Fruit fly (Drosophila melanogaster): ENCODE data around the gene CG12105.

CG12105 gene

DNA sequence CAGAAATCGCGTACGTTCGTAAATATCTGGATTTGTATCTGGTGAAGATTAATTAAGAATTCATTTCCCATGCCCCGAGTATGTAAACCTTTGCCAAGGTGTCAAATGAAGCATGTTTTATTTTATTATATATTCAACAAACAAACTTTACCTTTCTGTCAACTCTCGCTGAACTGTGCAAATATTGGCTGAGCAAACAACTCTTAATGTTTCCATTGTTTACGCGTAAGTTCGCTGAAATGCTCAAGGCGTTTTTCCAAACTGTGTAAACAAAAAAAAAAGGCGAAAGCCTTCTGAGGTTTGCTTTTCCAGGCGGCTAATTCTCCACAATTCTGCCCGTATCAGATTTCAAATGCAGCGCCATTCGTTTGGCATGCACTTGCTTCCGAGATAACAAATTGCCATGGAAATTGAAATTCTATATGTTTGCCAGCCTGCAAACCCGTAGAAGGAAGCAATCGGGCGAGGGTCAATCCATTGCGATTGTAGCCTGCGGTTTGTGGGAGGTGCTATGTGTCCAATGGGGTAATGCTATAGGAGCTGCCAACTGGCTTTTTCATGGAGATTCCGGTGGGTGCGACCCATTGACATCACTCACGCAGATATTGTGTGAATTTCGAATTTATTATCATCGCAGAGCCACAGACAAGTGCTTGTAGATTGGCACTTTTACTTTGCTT is 23.8 kb downstream of the CG12105 start (continued):
- TF ChIP-seq CG10321 (GFP tag; IDR thresholded peaks at IDR 0.05): 0 out of 2 replicates have a peak, but pooled peaks have one; percentile 26
- peak; percentile 36; the same call in 1 of the 2 replicates for TF ChIP-seq Taf1 (GFP tag; IDR thresholded peaks at IDR 0.05)
- peak in 1 of 2 experiments; percentile 59 for TF ChIP-seq Hr51 (GFP tag; optimal IDR thresholded peaks at IDR 0.05)
- peak; percentile 96 for TF ChIP-seq CG7987 (GFP tag; optimal IDR thresholded peaks at IDR 0.05)
- TF ChIP-seq Atf3 (GFP tag; optimal IDR thresholded peaks at IDR 0.05): no peak
- peak; percentile 77 for TF ChIP-seq CG17359 (tag; optimal IDR thresholded peaks at IDR 0.05)
- peak; percentile 59 for TF ChIP-seq CG17385 (GFP tag; optimal IDR thresholded peaks at IDR 0.05)
- TF ChIP-seq btn (GFP tag; optimal IDR thresholded peaks at IDR 0.05): no peak
- no peak for TF ChIP-seq slp2 (GFP tag; optimal IDR thresholded peaks at IDR 0.05)
- peak; percentile 57 for TF ChIP-seq grn (GFP tag; optimal IDR thresholded peaks at IDR 0.05)
- no peak for TF ChIP-seq Dfd (GFP tag; optimal IDR thresholded peaks at IDR 0.05)
- no peak for TF ChIP-seq nerfin-2 (GFP tag; IDR thresholded peaks at IDR 0.05; ENCODE audit: partially characterized antibody)
- TF ChIP-seq abd-A (tag; optimal IDR thresholded peaks at IDR 0.05): no peak
- TF ChIP-seq Hr78 (GFP tag; optimal IDR thresholded peaks at IDR 0.05): no peak
- 0 out of 2 replicates have a peak, but pooled peaks have one; percentile 26 for TF ChIP-seq sim (GFP tag; IDR thresholded peaks at IDR 0.05)
- TF ChIP-seq CoRest (tag; optimal IDR thresholded peaks at IDR 0.05): peak; percentile 62
- peak; percentile 35; the same call in 1 of the 2 replicates for TF ChIP-seq E2f2 (GFP tag; IDR thresholded peaks at IDR 0.05)
- TF ChIP-seq hth (optimal IDR thresholded peaks at IDR 0.05): no peak
- peak; percentile 67 for TF ChIP-seq stc (GFP tag; IDR thresholded peaks at IDR 0.05)
- TF ChIP-seq org-1 (GFP tag; optimal IDR thresholded peaks at IDR 0.05): peak; percentile 75
- peak; percentile 82 for TF ChIP-seq Rfx (GFP tag; IDR thresholded peaks at IDR 0.05)
- TF ChIP-seq zen2 (GFP tag; IDR thresholded peaks at IDR 0.05; ENCODE audit: partially characterized antibody): no peak
- 0 out of 2 replicates have a peak, but pooled peaks have one; percentile 50 for TF ChIP-seq CG5953 (GFP tag; IDR thresholded peaks at IDR 0.05)
- TF ChIP-seq vfl (GFP tag; optimal IDR thresholded peaks at IDR 0.05): peak; percentile 14
- TF ChIP-seq CG2202 (tag; optimal IDR thresholded peaks at IDR 0.05): no peak
- peak; percentile 91 for TF ChIP-seq HHEX (GFP tag; optimal IDR thresholded peaks at IDR 0.05)
- no peak for TF ChIP-seq CG16813 (GFP tag; IDR thresholded peaks at IDR 0.05; ENCODE audit: partially characterized antibody)
- TF ChIP-seq z (GFP tag; IDR thresholded peaks at IDR 0.05): 0 out of 3 replicates have a peak, but pooled peaks have one; percentile 34
- TF ChIP-seq CG12391 (tag; optimal IDR thresholded peaks at IDR 0.05): peak; percentile 28
- TF ChIP-seq fd102C (GFP tag; optimal IDR thresholded peaks at IDR 0.05): no peak
- TF ChIP-seq Mad (GFP tag; optimal IDR thresholded peaks at IDR 0.05): no peak
- peak; percentile 38; the same call in 1 of the 2 replicates for TF ChIP-seq CG31441 (GFP tag; IDR thresholded peaks at IDR 0.05)
- no peak for TF ChIP-seq CG13894 (tag; optimal IDR thresholded peaks at IDR 0.05)
- peak; percentile 68 for TF ChIP-seq wdn (GFP tag; IDR thresholded peaks at IDR 0.05)
- peak; percentile 42 for TF ChIP-seq emc (GFP tag; optimal IDR thresholded peaks at IDR 0.05)
- TF ChIP-seq caup (GFP tag; optimal IDR thresholded peaks at IDR 0.05; ENCODE audit: severe bottlenecking): peak; percentile 95
- peak; percentile 88 for TF ChIP-seq CG2678 (tag; optimal IDR thresholded peaks at IDR 0.05)
- TF ChIP-seq pros (GFP tag; optimal IDR thresholded peaks at IDR 0.05): no peak
- no peak for TF ChIP-seq en (GFP tag; optimal IDR thresholded peaks at IDR 0.05)
- no peak for TF ChIP-seq CkIIα-i1 (GFP tag; IDR thresholded peaks at IDR 0.05)
- TF ChIP-seq CG13123 (GFP tag; optimal IDR thresholded peaks at IDR 0.05): peak; percentile 12
- TF ChIP-seq TFAM (GFP tag; optimal IDR thresholded peaks at IDR 0.05): no peak
- peak; percentile 6 for TF ChIP-seq psq (GFP tag; optimal IDR thresholded peaks at IDR 0.05)
- TF ChIP-seq Myb (GFP tag; optimal IDR thresholded peaks at IDR 0.05): no peak
- TF ChIP-seq CG11504 (tag; optimal IDR thresholded peaks at IDR 0.05): no peak
- peak; percentile 95 for TF ChIP-seq CG6813 (GFP tag; optimal IDR thresholded peaks at IDR 0.05)
- TF ChIP-seq ERR (GFP tag; optimal IDR thresholded peaks at IDR 0.05): peak; percentile 39
- TF ChIP-seq CG3281 (GFP tag; optimal IDR thresholded peaks at IDR 0.05): peak; percentile 93
- peak; percentile 7 for TF ChIP-seq CG5245 (GFP tag; optimal IDR thresholded peaks at IDR 0.05)
